Worm (Caenorhabditis elegans) whole organism, L1 larva: Measurements from ENCODE around the gene T19H5.6.

Experiments used
- C04F5.9 ChIP-seq: sonication (generic microtip); optimal IDR thresholded peaks from 2 replicates; lab custom pipeline; 2016; ENCODE audit warnings: missing genetic modification characterization, missing compliant biosample characterization
- Y116A8C.19 ChIP-seq: sonication (generic microtip); optimal IDR thresholded peaks from 2 replicates; lab custom pipeline; 2016; ENCODE audit warnings: missing compliant biosample characterization, missing genetic modification characterization, borderline replicate concordance
- alr-1 ChIP-seq: fragments of 200-800 bp; sonication (Bioruptor generic); optimal IDR thresholded peaks from 2 replicates; lab custom pipeline; 2018; ENCODE audit warnings: borderline replicate concordance, mild to moderate bottlenecking, missing genetic modification characterization, missing compliant biosample characterization
- aly-2 ChIP-seq: fragments of 150-350 bp; optimal IDR thresholded peaks from 2 replicates; lab custom pipeline; 2014; ENCODE audit warnings: missing biosample characterization, missing genetic modification characterization
- ama-1 ChIP-seq: fragments of 150-350 bp; optimal IDR thresholded peaks from 2 replicates; lab custom pipeline; 2014
- ceh-63 ChIP-seq: fragments of 200-800 bp; sonication (Bioruptor generic); optimal IDR thresholded peaks from 2 replicates; lab custom pipeline; 2018; ENCODE audit warnings: mild to moderate bottlenecking, missing genetic modification characterization, missing compliant biosample characterization
- ceh-8 ChIP-seq: fragments of 200-800 bp; sonication (Bioruptor generic); optimal IDR thresholded peaks from 2 replicates; lab custom pipeline; 2018; ENCODE audit warnings: mild to moderate bottlenecking, missing genetic modification characterization, moderate library complexity, missing compliant biosample characterization
- ceh-88 ChIP-seq: fragments of 200-800 bp; sonication (Bioruptor generic); IDR thresholded peaks from 2 replicates; pipeline ENCODE4 v1.3.6; 2022; ENCODE audit warnings: missing genetic modification characterization, missing compliant biosample characterization
- ceh-90 ChIP-seq: sonication (generic microtip); optimal IDR thresholded peaks from 2 replicates; lab custom pipeline; 2016; ENCODE audit warnings: missing genetic modification characterization, missing compliant biosample characterization
- dpl-1 ChIP-seq, 3 experiments: fragments of 150-350 bp in 2 of 3; sonication (generic microtip) in 1 of 3; optimal IDR thresholded peaks; 2 replicates each; lab custom pipeline; 2014 to 2017; ENCODE audit warnings: missing biosample characterization in 3 of 3, missing genetic modification characterization in 3 of 3, missing genetic modification reagents in 3 of 3
- dsc-1 ChIP-seq: sonication (generic microtip); optimal IDR thresholded peaks from 2 replicates; lab custom pipeline; 2016; ENCODE audit warnings: mild to moderate bottlenecking, missing genetic modification characterization, missing compliant biosample characterization
- elt-2 ChIP-seq: sonication (generic microtip); optimal IDR thresholded peaks from 2 replicates; lab custom pipeline; 2016; ENCODE audit warnings: missing genetic modification characterization, mild to moderate bottlenecking, inconsistent platforms, missing compliant biosample characterization, missing genetic modification reagents
- elt-3 ChIP-seq, 6 experiments: fragments of 150-350 bp in 1 of 6; sonication (generic microtip); optimal IDR thresholded peaks; 2 replicates each; lab custom pipeline; 2017 to 2018; ENCODE audit warnings: missing biosample characterization in 6 of 6, missing genetic modification characterization in 6 of 6, inconsistent platforms in 1 of 6
- fkh-4 ChIP-seq: sonication (generic microtip); optimal IDR thresholded peaks from 2 replicates; lab custom pipeline; 2016; ENCODE audit warnings: missing compliant biosample characterization, missing genetic modification characterization, borderline replicate concordance
- fkh-8 ChIP-seq: sonication (generic microtip); optimal IDR thresholded peaks from 2 replicates; lab custom pipeline; 2016; ENCODE audit warnings: mild to moderate bottlenecking, missing genetic modification characterization, missing compliant biosample characterization
- hlh-4 ChIP-seq: sonication (generic microtip); optimal IDR thresholded peaks from 2 replicates; lab custom pipeline; 2016; ENCODE audit warnings: mild to moderate bottlenecking, missing genetic modification characterization, missing compliant biosample characterization
- irx-1 ChIP-seq: sonication (generic microtip); optimal IDR thresholded peaks from 2 replicates; lab custom pipeline; 2016; ENCODE audit warnings: missing genetic modification characterization, missing compliant biosample characterization
- jun-1 ChIP-seq: fragments of 150-350 bp; optimal IDR thresholded peaks from 2 replicates; lab custom pipeline; 2014; ENCODE audit warnings: missing biosample characterization, missing genetic modification reagents, missing genetic modification characterization
- lin-13 ChIP-seq: fragments of 150-350 bp; optimal IDR thresholded peaks from 2 replicates; lab custom pipeline; 2014; ENCODE audit warnings: missing biosample characterization, missing genetic modification reagents, missing genetic modification characterization
- lin-14 ChIP-seq: fragments of 200-800 bp; sonication (Bioruptor generic); optimal IDR thresholded peaks from 2 replicates; lab custom pipeline; 2018; ENCODE audit warnings: mild to moderate bottlenecking, missing genetic modification characterization, moderate library complexity, missing compliant biosample characterization
- lin-35 ChIP-seq, 2 experiments: fragments of 150-350 bp; optimal IDR thresholded peaks; 2 replicates each; lab custom pipeline; 2014; ENCODE audit warnings: missing biosample characterization in 2 of 2, missing genetic modification characterization in 2 of 2, missing genetic modification reagents in 2 of 2
- lin-39 ChIP-seq: fragments of 150-350 bp; optimal IDR thresholded peaks from 2 replicates; lab custom pipeline; 2014; ENCODE audit warnings: missing biosample characterization, missing genetic modification reagents, missing genetic modification characterization
- lsy-2 ChIP-seq, 2 experiments: fragments of 150-350 bp; optimal IDR thresholded peaks; 2 replicates each; lab custom pipeline; 2014; ENCODE audit warnings: missing biosample characterization in 2 of 2, missing genetic modification characterization in 2 of 2
- mdl-1 ChIP-seq, 2 experiments: fragments of 150-350 bp; optimal IDR thresholded peaks; 2 replicates each; lab custom pipeline; 2014 to 2017; ENCODE audit warnings: missing biosample characterization in 2 of 2, missing genetic modification characterization in 2 of 2, inconsistent platforms in 1 of 2
- mef-2 ChIP-seq: fragments of 150-350 bp; optimal IDR thresholded peaks from 2 replicates; lab custom pipeline; 2014; ENCODE audit warnings: missing biosample characterization, missing genetic modification characterization
- nhr-11 ChIP-seq: fragments of 150-350 bp; optimal IDR thresholded peaks from 2 replicates; lab custom pipeline; 2014; ENCODE audit warnings: missing biosample characterization, missing genetic modification characterization
- nhr-20 ChIP-seq: sonication (generic microtip); optimal IDR thresholded peaks from 2 replicates; lab custom pipeline; 2016; ENCODE audit warnings: mild to moderate bottlenecking, missing genetic modification characterization, missing compliant biosample characterization
- nhr-28 ChIP-seq: fragments of 150-350 bp; optimal IDR thresholded peaks from 2 replicates; lab custom pipeline; 2014; ENCODE audit warnings: missing biosample characterization, missing genetic modification characterization
- nhr-71 ChIP-seq: sonication (generic microtip); optimal IDR thresholded peaks from 2 replicates; lab custom pipeline; 2016; ENCODE audit warnings: mild to moderate bottlenecking, missing genetic modification characterization, moderate library complexity, missing compliant biosample characterization
- nhr-76 ChIP-seq: sonication (generic microtip); optimal IDR thresholded peaks from 2 replicates; lab custom pipeline; 2017; ENCODE audit warnings: missing biosample characterization, missing genetic modification characterization
- nhr-77 ChIP-seq: fragments of 150-350 bp; optimal IDR thresholded peaks from 2 replicates; lab custom pipeline; 2014; ENCODE audit warnings: missing biosample characterization, missing genetic modification characterization
- nhr-85 ChIP-seq: sonication (generic microtip); peaks from one replicate; lab custom pipeline; 2016; ENCODE audit warnings: missing genetic modification characterization, inconsistent platforms, missing compliant biosample characterization
- nhr-90 ChIP-seq: sonication (generic microtip); optimal IDR thresholded peaks from 2 replicates; lab custom pipeline; 2016; ENCODE audit warnings: mild to moderate bottlenecking, missing genetic modification characterization, missing compliant biosample characterization; ENCODE audit not compliant: poor library complexity
- pqm-1 ChIP-seq: sonication (generic microtip); optimal IDR thresholded peaks from 3 replicates; lab custom pipeline; 2017; ENCODE audit warnings: missing biosample characterization, missing genetic modification characterization
- rnt-1 ChIP-seq: sonication (generic microtip); optimal IDR thresholded peaks from 2 replicates; lab custom pipeline; 2016; ENCODE audit warnings: mild to moderate bottlenecking, missing genetic modification characterization, moderate library complexity, missing compliant biosample characterization
- snu-23 ChIP-seq: sonication (generic microtip); optimal IDR thresholded peaks from 2 replicates; lab custom pipeline; 2016; ENCODE audit warnings: missing genetic modification characterization, missing compliant biosample characterization
- sox-4 ChIP-seq: sonication (generic microtip); optimal IDR thresholded peaks from 2 replicates; lab custom pipeline; 2016; ENCODE audit warnings: missing genetic modification characterization, missing compliant biosample characterization
- sptf-1 ChIP-seq: fragments of 150-350 bp; optimal IDR thresholded peaks from 2 replicates; lab custom pipeline; 2014; ENCODE audit warnings: missing biosample characterization, missing genetic modification characterization
- sup-37 ChIP-seq: fragments of 200-800 bp; sonication (Bioruptor generic); optimal IDR thresholded peaks from 2 replicates; lab custom pipeline; 2018; ENCODE audit warnings: mild to moderate bottlenecking, missing genetic modification characterization, missing compliant biosample characterization
- swsn-7 ChIP-seq: sonication (generic microtip); optimal IDR thresholded peaks from 2 replicates; lab custom pipeline; 2016; ENCODE audit warnings: missing genetic modification characterization, missing compliant biosample characterization
- tbx-2 ChIP-seq: sonication (generic microtip); optimal IDR thresholded peaks from 2 replicates; lab custom pipeline; 2016; ENCODE audit warnings: missing genetic modification characterization, missing compliant biosample characterization
- tlp-1 ChIP-seq: fragments of 150-350 bp; optimal IDR thresholded peaks from 2 replicates; lab custom pipeline; 2014; ENCODE audit warnings: missing biosample characterization, missing genetic modification characterization
- unc-62 ChIP-seq: fragments of 150-350 bp; optimal IDR thresholded peaks from 2 replicates; lab custom pipeline; 2014; ENCODE audit warnings: missing biosample characterization, missing genetic modification reagents, missing genetic modification characterization
- unc-98 ChIP-seq: fragments of 200-800 bp; sonication (Bioruptor generic); IDR thresholded peaks from 2 replicates; pipeline ENCODE4 v1.3.6; 2022; ENCODE audit warnings: missing genetic modification characterization, missing compliant biosample characterization
- vab-15 ChIP-seq: sonication (generic microtip); optimal IDR thresholded peaks from 2 replicates; lab custom pipeline; 2017; ENCODE audit warnings: missing genotype, mild to moderate bottlenecking, missing genetic modification characterization, missing compliant biosample characterization
- xbp-1 ChIP-seq: sonication (generic microtip); optimal IDR thresholded peaks from 2 replicates; lab custom pipeline; 2016; ENCODE audit warnings: missing genetic modification characterization, missing compliant biosample characterization
- zag-1 ChIP-seq: fragments of 150-350 bp; optimal IDR thresholded peaks from 2 replicates; lab custom pipeline; 2014; ENCODE audit warnings: missing biosample characterization, missing genetic modification characterization
- zip-4 ChIP-seq: fragments of 200-800 bp; sonication (Bioruptor generic); optimal IDR thresholded peaks from 2 replicates; lab custom pipeline; 2018; ENCODE audit warnings: mild to moderate bottlenecking, missing genetic modification characterization, moderate library complexity, missing compliant biosample characterization
- ztf-4 ChIP-seq: fragments of 150-350 bp; optimal IDR thresholded peaks from 2 replicates; lab custom pipeline; 2014; ENCODE audit warnings: missing biosample characterization, missing genetic modification characterization

Gene T19H5.6

ce11 chrII:9500926-9501325 is 30.9 kb upstream of the T19H5.6 start:
- TF ChIP-seq ceh-90 (tag; lab: Kevin White, UChicago) (no peak), elt-2 (peak; percentile 99), mdl-1 (tag; optimal IDR thresholded peaks at IDR 0.05; lab: Kevin White, UChicago) (peak in 1 of 2 experiments; percentile 49), xbp-1 (tag; lab: Kevin White, UChicago) (no peak), nhr-71 (peak; percentile 57), nhr-90 (tag; lab: Kevin White, UChicago) (peak; percentile 28), jun-1 (tag; lab: Kevin White, UChicago) (peak; percentile 10), lin-35 (GFP tag; optimal IDR thresholded peaks at IDR 0.05; lab: Kevin White, UChicago) (peak in 1 of 2 experiments; percentile 73), nhr-20 (tag; lab: Kevin White, UChicago) (peak; percentile 30), nhr-77 (tag; lab: Kevin White, UChicago) (no peak), ztf-4 (tag; lab: Kevin White, UChicago) (no peak), lin-14 (peak; percentile 2)

DNA sequence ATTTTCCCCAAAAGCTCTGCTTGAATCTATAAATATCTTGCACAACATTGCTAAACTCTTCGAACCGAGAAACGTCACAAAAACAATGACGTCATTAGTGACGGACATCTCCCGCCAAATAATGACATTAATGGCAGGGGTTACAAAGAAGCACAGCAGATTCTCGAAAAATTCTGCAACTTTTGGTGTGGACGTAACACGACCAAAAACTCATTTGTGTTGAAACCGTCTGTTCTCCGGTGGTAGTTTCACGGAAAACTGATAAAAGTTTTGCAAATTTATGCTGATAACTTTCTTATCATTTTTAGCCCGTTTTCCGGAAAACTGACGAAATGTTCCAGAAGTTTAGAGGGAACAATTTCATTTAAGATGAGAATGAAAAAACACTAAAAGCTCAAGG is 28.6 kb upstream of the T19H5.6 start:
- TF ChIP-seq fkh-8 (tag; lab: Kevin White, UChicago), result peak; percentile 1
- no peak for TF ChIP-seq sox-4
- TF ChIP-seq lin-14, result peak; percentile 37
- TF ChIP-seq pqm-1 (tag; lab: Kevin White, UChicago), result peak; percentile 37
- TF ChIP-seq elt-2, result peak; percentile 51
- no peak for TF ChIP-seq zip-4
- TF ChIP-seq nhr-71, result peak; percentile 28

- TF ChIP-seq nhr-90 (tag; lab: Kevin White, UChicago), result no peak
- no peak for TF ChIP-seq mdl-1 (tag; optimal IDR thresholded peaks at IDR 0.05; lab: Kevin White, UChicago)
- TF ChIP-seq swsn-7 (tag; lab: Kevin White, UChicago), result no peak
- no peak for TF ChIP-seq dsc-1 (tag; lab: Kevin White, UChicago)
- no peak for TF ChIP-seq Y116A8C.19 (tag; lab: Kevin White, UChicago)
- TF ChIP-seq dpl-1 (GFP tag; optimal IDR thresholded peaks at IDR 0.05; lab: Kevin White, UChicago), result no peak
- no peak for TF ChIP-seq nhr-20 (tag; lab: Kevin White, UChicago)
- no peak for TF ChIP-seq nhr-28 (tag; lab: Kevin White, UChicago)
- TF ChIP-seq irx-1 (tag; lab: Kevin White, UChicago), result no peak
- TF ChIP-seq nhr-85 (tag; lab: Kevin White, UChicago), result no peak
- TF ChIP-seq nhr-76 (tag; lab: Kevin White, UChicago), result no peak
- TF ChIP-seq tbx-2 (tag; lab: Kevin White, UChicago), result peak; percentile 17
- no peak for TF ChIP-seq sup-37
- TF ChIP-seq alr-1 (tag; lab: Kevin White, UChicago), result no peak
- no peak for TF ChIP-seq fkh-4
- no peak for TF ChIP-seq ama-1 (lab: Kevin White, UChicago)
- no peak for TF ChIP-seq nhr-11 (tag; lab: Kevin White, UChicago)
- TF ChIP-seq nhr-77 (tag; lab: Kevin White, UChicago), result no peak
- TF ChIP-seq unc-62, result no peak
- TF ChIP-seq rnt-1 (tag; lab: Kevin White, UChicago), result no peak
- TF ChIP-seq lin-13 (GFP tag; lab: Kevin White, UChicago), result no peak
- TF ChIP-seq elt-2, result no peak
- TF ChIP-seq ceh-63 (GFP tag; lab: Kevin White, UChicago), result no peak
- peak in 1 of 2 experiments; percentile 19 for TF ChIP-seq lsy-2 (tag; optimal IDR thresholded peaks at IDR 0.05; lab: Kevin White, UChicago)
- no peak for TF ChIP-seq jun-1 (tag; lab: Kevin White, UChicago)
- no peak for TF ChIP-seq hlh-4 (tag; lab: Kevin White, UChicago)
- TF ChIP-seq aly-2 (tag; lab: Kevin White, UChicago), result no peak
- TF ChIP-seq tlp-1, result no peak
- TF ChIP-seq pqm-1 (tag; lab: Kevin White, UChicago), result no peak
- TF ChIP-seq zag-1, result peak; percentile 16
- peak; percentile 2 for TF ChIP-seq snu-23
- TF ChIP-seq fkh-8 (tag; lab: Kevin White, UChicago), result no peak
- TF ChIP-seq lin-39 (tag; lab: Kevin White, UChicago), result no peak
- TF ChIP-seq nhr-71, result peak; percentile 24
- no peak for TF ChIP-seq vab-15 (tag; lab: Kevin White, UChicago)
- TF ChIP-seq unc-98, result no peak
- no peak for TF ChIP-seq ceh-88 (GFP tag; lab: Robert Waterston, UW)
- TF ChIP-seq mef-2 (tag; lab: Kevin White, UChicago), result no peak
- TF ChIP-seq C04F5.9, result no peak
- no peak for TF ChIP-seq sptf-1
- no peak for TF ChIP-seq elt-3 (tag; optimal IDR thresholded peaks at IDR 0.05; lab: Kevin White, UChicago)
- TF ChIP-seq ceh-8 (GFP tag; lab: Kevin White, UChicago), result no peak
Measured at ce11 chrII:9497309-9497708, 27.3 kb upstream of the T19H5.6 start.
